Fruit fly (Drosophila melanogaster): ENCODE measurements around the gene CG6051.
A peak's percentile ranks its signal among the peaks of the same experiment; 100 is the strongest.

Gene CG6051

dm6 chr3R:27128723-27129122 is 22.1 kb downstream of the CG6051 start:
- TF ChIP-seq h (GFP tag; optimal IDR thresholded peaks at IDR 0.05) (peak; percentile 17), Hnf4 (GFP tag; optimal IDR thresholded peaks at IDR 0.05) (no peak), Dif (GFP tag; optimal IDR thresholded peaks at IDR 0.05; ENCODE audit: partially characterized antibody) (no peak), brk (GFP tag; optimal IDR thresholded peaks at IDR 0.05) (no peak), Rel (GFP tag; optimal IDR thresholded peaks at IDR 0.05) (no peak), Rel (tag; optimal IDR thresholded peaks at IDR 0.05) (peak; percentile 25), CrebA (GFP tag; optimal IDR thresholded peaks at IDR 0.05; ENCODE audit: borderline replicate concordance) (no peak)

dm6 chr3R:27124588-27124987 is 26.3 kb downstream of the CG6051 start, which contains the start of gene CG6059:
TSS of gene CG6059 (minus strand) at chr3R:27124688.
- TF ChIP-seq CG9705 (GFP tag; optimal IDR thresholded peaks at IDR 0.05) (no peak), OdsH (GFP tag; optimal IDR thresholded peaks at IDR 0.05) (no peak), dl (GFP tag; optimal IDR thresholded peaks at IDR 0.05; ENCODE audit: insufficient read depth in 1 of 2, partially characterized antibody in 2 of 2) (no peak), sv (GFP tag; optimal IDR thresholded peaks at IDR 0.05) (no peak), foxo (GFP tag; optimal IDR thresholded peaks at IDR 0.05) (no peak), brk (GFP tag; optimal IDR thresholded peaks at IDR 0.05) (no peak), Rel (GFP tag; optimal IDR thresholded peaks at IDR 0.05) (no peak), Rel (tag; optimal IDR thresholded peaks at IDR 0.05) (no peak), psq (GFP tag; optimal IDR thresholded peaks at IDR 0.05) (no peak), tai (GFP tag; optimal IDR thresholded peaks at IDR 0.05) (no peak), lola (GFP tag; optimal IDR thresholded peaks at IDR 0.05) (no peak)

- TF ChIP-seq br (GFP tag; optimal IDR thresholded peaks at IDR 0.05) (no peak), Dfd (GFP tag; optimal IDR thresholded peaks at IDR 0.05) (no peak)
Observed at dm6 chr3R:27118346-27118745, 32.5 kb downstream of the CG6051 start, which contains the start of gene CG5882. TSS of gene CG5882 (plus strand) at chr3R:27118646.

dm6 chr3R:27116465-27117092 is 34.3 kb downstream of the CG6051 start, which contains the start of the genes CG6066 and CG5880:
TSS of gene CG6066 (minus strand) at chr3R:27116707.
TSS of gene CG5880 (plus strand) at chr3R:27116745.
- no peak for TF ChIP-seq dsf (GFP tag; optimal IDR thresholded peaks at IDR 0.05; ENCODE audit: borderline replicate concordance)

- TF ChIP-seq ey (GFP tag; optimal IDR thresholded peaks at IDR 0.05) (peak; percentile 87), lola (GFP tag; optimal IDR thresholded peaks at IDR 0.05) (no peak), Vsx2 (GFP tag; optimal IDR thresholded peaks at IDR 0.05; ENCODE audit: partially characterized antibody) (no peak), foxo (GFP tag; optimal IDR thresholded peaks at IDR 0.05) (peak; percentile 35 to 92), GATAd (GFP tag; optimal IDR thresholded peaks at IDR 0.05) (peak; percentile 7), dmrt93B (GFP tag; optimal IDR thresholded peaks at IDR 0.05) (peak; percentile 81), brk (GFP tag; optimal IDR thresholded peaks at IDR 0.05) (no peak), sage (GFP tag; optimal IDR thresholded peaks at IDR 0.05) (no peak), CG9705 (GFP tag; optimal IDR thresholded peaks at IDR 0.05) (peak; percentile 84), usp (GFP tag; optimal IDR thresholded peaks at IDR 0.05) (no peak), OdsH (GFP tag; optimal IDR thresholded peaks at IDR 0.05) (peak; percentile 89), Abd-B (GFP tag; optimal IDR thresholded peaks at IDR 0.05) (no peak), Rel (GFP tag; optimal IDR thresholded peaks at IDR 0.05) (peak; percentile 76), Rel (tag; optimal IDR thresholded peaks at IDR 0.05) (peak; percentile 67), rgr (GFP tag; optimal IDR thresholded peaks at IDR 0.05) (peak; percentile 92), Myc (optimal IDR thresholded peaks at IDR 0.05) (no peak), pan (optimal IDR thresholded peaks at IDR 0.05) (no peak), dl (GFP tag; optimal IDR thresholded peaks at IDR 0.05; ENCODE audit: insufficient read depth in 1 of 2, partially characterized antibody in 2 of 2) (no peak), tai (GFP tag; optimal IDR thresholded peaks at IDR 0.05) (no peak), Dif (GFP tag; optimal IDR thresholded peaks at IDR 0.05; ENCODE audit: partially characterized antibody) (no peak), br (GFP tag; optimal IDR thresholded peaks at IDR 0.05) (peak; percentile 90), woc (GFP tag; optimal IDR thresholded peaks at IDR 0.05) (no peak), dsf (GFP tag; optimal IDR thresholded peaks at IDR 0.05; ENCODE audit: borderline replicate concordance) (no peak), CrebA (GFP tag; optimal IDR thresholded peaks at IDR 0.05; ENCODE audit: borderline replicate concordance) (no peak), fru (GFP tag; optimal IDR thresholded peaks at IDR 0.05) (peak; percentile 87), Mio (GFP tag; optimal IDR thresholded peaks at IDR 0.05) (peak; percentile 76), Hr83 (GFP tag; optimal IDR thresholded peaks at IDR 0.05; ENCODE audit: poor library complexity, severe bottlenecking) (peak; percentile 91), HLH106 (tag; optimal IDR thresholded peaks at IDR 0.05) (peak; percentile 93), Dfd (GFP tag; optimal IDR thresholded peaks at IDR 0.05) (no peak), Hr78 (GFP tag; optimal IDR thresholded peaks at IDR 0.05) (no peak), Hnf4 (GFP tag; optimal IDR thresholded peaks at IDR 0.05) (no peak), psq (GFP tag; optimal IDR thresholded peaks at IDR 0.05) (peak; percentile 98), sv (GFP tag; optimal IDR thresholded peaks at IDR 0.05) (peak; percentile 88), h (GFP tag; optimal IDR thresholded peaks at IDR 0.05) (peak; percentile 92), jim (GFP tag; optimal IDR thresholded peaks at IDR 0.05) (no peak), N (GFP tag; optimal IDR thresholded peaks at IDR 0.05) (no peak)
Observed at dm6 chr3R:27111784-27112602, 38.9 kb downstream of the CG6051 start, which contains the start of the genes gb and CG5815. TSS of gene gb (minus strand) at chr3R:27112270. TSS of gene CG5815 (plus strand) at chr3R:27112566.

Measured in whole organism, wandering third instar larva.